Fruit fly (Drosophila melanogaster) whole organism, embryonic: ENCODE data around the gene Ptth.

Experiments used
- B-H1 ChIP-seq: fragments of 200-800 bp; sonication (Bioruptor generic); IDR thresholded peaks from 3 replicates; pipeline ENCODE4 v1.3.6; 2022; ENCODE audit warnings: missing biosample characterization, missing genetic modification characterization
- BtbVII ChIP-seq: fragments of 200-800 bp; sonication (Bioruptor generic); optimal IDR thresholded peaks from 3 replicates; lab custom pipeline; 2017; ENCODE audit warnings: missing biosample characterization, mild to moderate bottlenecking, missing genetic modification characterization
- CG10321 ChIP-seq: fragments of 200-800 bp; sonication (Bioruptor generic); IDR thresholded peaks from 2 replicates; pipeline ENCODE4 v1.3.6; 2022; ENCODE audit warnings: missing biosample characterization, missing genetic modification characterization
- CG10565 ChIP-seq: fragments of 200-800 bp; sonication (Bioruptor generic); optimal IDR thresholded peaks from 3 replicates; lab custom pipeline; 2016; ENCODE audit warnings: missing biosample characterization, mild to moderate bottlenecking, missing genetic modification characterization
- CG10654 ChIP-seq: fragments of 200-800 bp; sonication (Bioruptor generic); optimal IDR thresholded peaks from 2 replicates; lab custom pipeline; 2016; ENCODE audit warnings: missing biosample characterization, missing genetic modification characterization
- CG11398 ChIP-seq: fragments of 200-800 bp; sonication (Bioruptor generic); optimal IDR thresholded peaks from 2 replicates; lab custom pipeline; 2016; ENCODE audit warnings: missing biosample characterization, missing genetic modification characterization
- CG11456 ChIP-seq: fragments of 200-800 bp; sonication (Bioruptor generic); IDR thresholded peaks from 3 replicates; pipeline ENCODE4 v1.3.6; 2022; ENCODE audit warnings: missing biosample characterization, missing genetic modification characterization
- CG11723 ChIP-seq: fragments of 200-800 bp; sonication (Bioruptor generic); optimal IDR thresholded peaks from 2 replicates; lab custom pipeline; 2017; ENCODE audit warnings: missing biosample characterization, mild to moderate bottlenecking, missing genetic modification characterization
- CG12071 ChIP-seq: fragments of 200-800 bp; sonication (Bioruptor generic); optimal IDR thresholded peaks from 3 replicates; lab custom pipeline; 2018; ENCODE audit warnings: missing biosample characterization, mild to moderate bottlenecking, missing genetic modification characterization
- CG13287 ChIP-seq: fragments of 200-800 bp; sonication (Bioruptor generic); IDR thresholded peaks from 2 replicates; pipeline ENCODE4 v1.3.6; 2022; ENCODE audit warnings: missing biosample characterization, missing genetic modification characterization; ENCODE audit not compliant: partially characterized antibody
- CG14014 ChIP-seq: fragments of 200-800 bp; sonication (Bioruptor generic); IDR thresholded peaks from 2 replicates; pipeline ENCODE4 v1.3.6; 2022; ENCODE audit warnings: missing biosample characterization, missing genetic modification characterization
- CG14710 ChIP-seq: fragments of 200-800 bp; sonication (Bioruptor generic); optimal IDR thresholded peaks from 3 replicates; lab custom pipeline; 2019; ENCODE audit warnings: missing biosample characterization, mild to moderate bottlenecking, missing genetic modification characterization, moderate library complexity
- CG3407 ChIP-seq: fragments of 200-800 bp; sonication (Bioruptor generic); optimal IDR thresholded peaks from 2 replicates; lab custom pipeline; 2018; ENCODE audit warnings: missing biosample characterization, mild to moderate bottlenecking, missing genetic modification characterization
- CG34224 ChIP-seq: fragments of 200-800 bp; sonication (Bioruptor generic); IDR thresholded peaks from 3 replicates; pipeline ENCODE4 v1.3.6; 2022; ENCODE audit warnings: missing biosample characterization, missing genetic modification characterization; ENCODE audit not compliant: partially characterized antibody
- CG7556 ChIP-seq: fragments of 200-800 bp; sonication (Bioruptor generic); optimal IDR thresholded peaks from 2 replicates; lab custom pipeline; 2017; ENCODE audit warnings: missing biosample characterization, mild to moderate bottlenecking, missing genetic modification characterization
- CG7745 ChIP-seq: fragments of 200-800 bp; sonication (Bioruptor generic); optimal IDR thresholded peaks from 2 replicates; lab custom pipeline; 2018; ENCODE audit warnings: missing biosample characterization, mild to moderate bottlenecking, missing genetic modification characterization, moderate library complexity
- CTCF ChIP-seq: fragments of 200-800 bp; sonication (Bioruptor generic); optimal IDR thresholded peaks from 2 replicates; lab custom pipeline; 2017; ENCODE audit warnings: missing biosample characterization, mild to moderate bottlenecking, missing genetic modification characterization, moderate library complexity
- Dad ChIP-seq: fragments of 200-800 bp; sonication (Bioruptor generic); optimal IDR thresholded peaks from 3 replicates; lab custom pipeline; 2016; ENCODE audit warnings: missing biosample characterization, missing genetic modification characterization
- Dll ChIP-seq: fragments of 200-800 bp; sonication (Bioruptor generic); IDR thresholded peaks from 4 replicates; pipeline ENCODE4 v1.3.6; 2022; ENCODE audit warnings: missing biosample characterization, missing genetic modification characterization; ENCODE audit not compliant: partially characterized antibody
- Ets97D ChIP-seq: fragments of 200-800 bp; sonication (Bioruptor generic); optimal IDR thresholded peaks from 3 replicates; lab custom pipeline; 2016; ENCODE audit warnings: missing biosample characterization, missing genetic modification characterization
- Fer1 ChIP-seq: fragments of 200-800 bp; sonication (Bioruptor generic); optimal IDR thresholded peaks from 2 replicates; lab custom pipeline; 2017; ENCODE audit warnings: missing biosample characterization, mild to moderate bottlenecking, missing genetic modification characterization
- Hr3 ChIP-seq: fragments of 200-800 bp; sonication (Bioruptor generic); optimal IDR thresholded peaks from 3 replicates; lab custom pipeline; 2016; ENCODE audit warnings: missing biosample characterization, missing genetic modification characterization
- Hsf ChIP-seq: fragments of 200-800 bp; sonication (Bioruptor generic); optimal IDR thresholded peaks from 3 replicates; lab custom pipeline; 2016; ENCODE audit warnings: missing biosample characterization, missing genetic modification characterization
- Mrtf ChIP-seq: fragments of 200-800 bp; sonication (Bioruptor generic); IDR thresholded peaks from 3 replicates; pipeline ENCODE4 v1.3.6; 2022; ENCODE audit warnings: missing biosample characterization, missing genetic modification characterization
- PHDP ChIP-seq: fragments of 200-800 bp; sonication (Bioruptor generic); optimal IDR thresholded peaks from 3 replicates; lab custom pipeline; 2018; ENCODE audit warnings: missing biosample characterization, mild to moderate bottlenecking, missing genetic modification characterization, moderate library complexity
- Ravus ChIP-seq: fragments of 200-800 bp; sonication (Bioruptor generic); IDR thresholded peaks from 2 replicates; pipeline ENCODE4 v1.3.6; 2022; ENCODE audit warnings: missing biosample characterization, missing genetic modification characterization
- Ssrp ChIP-seq: fragments of 200-800 bp; sonication (Bioruptor generic); optimal IDR thresholded peaks from 2 replicates; lab custom pipeline; 2018; ENCODE audit warnings: missing biosample characterization, mild to moderate bottlenecking, missing genetic modification characterization, moderate library complexity
- TFAM ChIP-seq: fragments of 200-800 bp; sonication (Bioruptor generic); optimal IDR thresholded peaks from 2 replicates; lab custom pipeline; 2017; ENCODE audit warnings: missing biosample characterization, missing genetic modification characterization, inconsistent platforms
- Taf1 ChIP-seq: fragments of 200-800 bp; sonication (Bioruptor generic); IDR thresholded peaks from 2 replicates; pipeline ENCODE4 v1.3.6; 2022; ENCODE audit warnings: missing biosample characterization, missing genetic modification characterization
- al ChIP-seq: fragments of 200-800 bp; sonication (Bioruptor generic); IDR thresholded peaks from 2 replicates; pipeline ENCODE4 v1.3.6; 2022; ENCODE audit warnings: missing biosample characterization, missing genetic modification characterization
- ato ChIP-seq: fragments of 200-800 bp; sonication (Bioruptor generic); IDR thresholded peaks from 2 replicates; pipeline ENCODE4 v1.3.6; 2022; ENCODE audit warnings: missing biosample characterization, missing genetic modification characterization; ENCODE audit not compliant: partially characterized antibody
- bcd ChIP-seq: fragments of 200-800 bp; sonication (Bioruptor generic); optimal IDR thresholded peaks from 2 replicates; lab custom pipeline; 2017; ENCODE audit warnings: missing biosample characterization, mild to moderate bottlenecking, missing genetic modification characterization
- chif ChIP-seq, 2 experiments: fragments of 200-800 bp; sonication (Bioruptor generic); optimal IDR thresholded peaks; 3 replicates each; lab custom pipeline; 2016; ENCODE audit warnings: missing biosample characterization in 2 of 2, missing genetic modification characterization in 2 of 2
- crp ChIP-seq, 2 experiments: fragments of 200-800 bp; sonication (Bioruptor generic); optimal IDR thresholded peaks; 2 replicates in 1 of 2; 3 replicates in 1 of 2; lab custom pipeline; 2017; ENCODE audit warnings: missing biosample characterization in 2 of 2, missing genetic modification characterization in 2 of 2, mild to moderate bottlenecking in 1 of 2, moderate library complexity in 1 of 2
- jing ChIP-seq: fragments of 200-800 bp; sonication (Bioruptor generic); optimal IDR thresholded peaks from 2 replicates; lab custom pipeline; 2018; ENCODE audit warnings: missing biosample characterization, mild to moderate bottlenecking, missing genetic modification characterization
- jumu ChIP-seq: fragments of 200-800 bp; sonication (Bioruptor generic); optimal IDR thresholded peaks from 3 replicates; lab custom pipeline; 2016; ENCODE audit warnings: missing biosample characterization, missing genetic modification characterization
- kni ChIP-seq: fragments of 200-800 bp; sonication (Bioruptor generic); optimal IDR thresholded peaks from 3 replicates; lab custom pipeline; 2017; ENCODE audit warnings: mild to moderate bottlenecking, missing biosample characterization, missing genetic modification reagents, missing genetic modification characterization
- odd ChIP-seq: fragments of 200-800 bp; sonication (Bioruptor generic); optimal IDR thresholded peaks from 2 replicates; lab custom pipeline; 2017; ENCODE audit warnings: missing biosample characterization, mild to moderate bottlenecking, missing genetic modification characterization
- org-1 ChIP-seq: fragments of 200-800 bp; sonication (Bioruptor generic); optimal IDR thresholded peaks from 2 replicates; lab custom pipeline; 2017; ENCODE audit warnings: missing biosample characterization, missing genetic modification characterization
- pho ChIP-seq: fragments of 200-800 bp; sonication (Bioruptor generic); optimal IDR thresholded peaks from 2 replicates; lab custom pipeline; 2016; ENCODE audit warnings: missing biosample characterization, missing genetic modification characterization
- repo ChIP-seq: fragments of 200-800 bp; sonication (Bioruptor generic); optimal IDR thresholded peaks from 2 replicates; lab custom pipeline; 2016; ENCODE audit warnings: missing biosample characterization, missing genetic modification characterization
- scrt ChIP-seq: fragments of 200-800 bp; sonication (Bioruptor generic); optimal IDR thresholded peaks from 2 replicates; lab custom pipeline; 2018; ENCODE audit warnings: missing biosample characterization, mild to moderate bottlenecking, missing genetic modification characterization, moderate library complexity
- shn ChIP-seq: fragments of 200-800 bp; sonication (Bioruptor generic); optimal IDR thresholded peaks from 3 replicates; lab custom pipeline; 2016; ENCODE audit warnings: missing biosample characterization, missing genetic modification characterization
- sim ChIP-seq: fragments of 200-800 bp; sonication (Bioruptor generic); IDR thresholded peaks from 2 replicates; pipeline ENCODE4 v1.3.6; 2022; ENCODE audit warnings: missing biosample characterization, missing genetic modification characterization
- sima ChIP-seq: fragments of 200-800 bp; sonication (Bioruptor generic); optimal IDR thresholded peaks from 2 replicates; lab custom pipeline; 2016; ENCODE audit warnings: missing biosample characterization, missing genetic modification characterization
- sob ChIP-seq: fragments of 200-800 bp; sonication (Bioruptor generic); IDR thresholded peaks from 2 replicates; pipeline ENCODE4 v1.3.6; 2022; ENCODE audit warnings: missing biosample characterization, missing genetic modification characterization
- sr ChIP-seq: fragments of 200-800 bp; sonication (Bioruptor generic); IDR thresholded peaks from 3 replicates; pipeline ENCODE4 v1.3.6; 2022; ENCODE audit warnings: missing biosample characterization, missing genetic modification characterization
- stwl ChIP-seq: fragments of 200-800 bp; sonication (Bioruptor generic); optimal IDR thresholded peaks from 3 replicates; lab custom pipeline; 2018; ENCODE audit warnings: missing biosample characterization, mild to moderate bottlenecking, missing genetic modification characterization, moderate library complexity
- tx ChIP-seq: fragments of 200-800 bp; sonication (Bioruptor generic); optimal IDR thresholded peaks from 2 replicates; lab custom pipeline; 2016; ENCODE audit warnings: missing biosample characterization, missing genetic modification characterization
- usp ChIP-seq: fragments of >200 bp; optimal IDR thresholded peaks from 2 replicates; lab custom pipeline; 2017; ENCODE audit warnings: missing biosample characterization, missing genetic modification characterization
- wek ChIP-seq: fragments of 200-800 bp; sonication (Bioruptor generic); optimal IDR thresholded peaks from 3 replicates; lab custom pipeline; 2018; ENCODE audit warnings: missing biosample characterization, mild to moderate bottlenecking, missing genetic modification characterization, moderate library complexity
- zen2 ChIP-seq: fragments of 200-800 bp; sonication (Bioruptor generic); IDR thresholded peaks from 3 replicates; pipeline ENCODE4 v1.3.6; 2022; ENCODE audit warnings: missing biosample characterization, missing genetic modification characterization; ENCODE audit not compliant: partially characterized antibody

The Ptth gene

DNA sequence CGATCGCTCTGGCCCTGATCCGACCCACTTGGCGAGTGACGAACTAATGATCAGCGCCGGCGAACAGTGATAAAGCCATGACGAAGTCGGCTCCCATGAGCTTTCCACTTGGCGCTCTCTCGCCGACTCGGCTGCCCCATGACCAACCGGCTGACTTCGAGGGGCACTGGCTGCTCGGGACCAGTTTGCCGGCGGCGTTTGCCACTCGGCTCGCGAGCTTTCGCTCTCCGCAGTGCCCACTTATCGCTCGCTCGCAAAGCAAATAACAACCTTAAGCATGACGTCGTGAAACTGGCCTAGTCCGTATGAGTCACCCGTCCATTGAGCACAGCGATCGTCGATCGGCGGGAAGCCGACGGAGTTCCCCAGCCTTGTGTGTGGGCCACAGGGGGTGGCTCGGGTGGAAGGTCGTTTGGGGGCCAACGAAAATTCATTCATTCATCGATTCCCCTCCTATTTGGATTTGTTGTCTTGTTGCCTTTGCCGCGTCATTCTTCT is 24.2 kb downstream of the Ptth start, which contains the start of gene Ets21C (continued):
- TF ChIP-seq B-H1 (GFP tag; lab: Robert Waterston, UW) (no peak), Hr3 (GFP tag; lab: Kevin White, UChicago) (no peak), CG3407 (no peak), CG34224 (GFP tag; lab: Robert Waterston, UW) (no peak), org-1 (peak; percentile 16), CG11456 (GFP tag; lab: Robert Waterston, UW) (no peak), Dad (GFP tag; lab: Kevin White, UChicago) (no peak), CG7745 (no peak), Ravus (no peak), CG13287 (GFP tag; lab: Robert Waterston, UW) (peak; percentile 65), jing (no peak), Hsf (GFP tag; lab: Kevin White, UChicago) (no peak), CG12071 (GFP tag; lab: Kevin White, UChicago) (peak; percentile 53), CG10654 (GFP tag; lab: Kevin White, UChicago) (no peak), Ets97D (GFP tag; lab: Kevin White, UChicago) (no peak), CG14710 (tag; lab: Kevin White, UChicago) (no peak), tx (GFP tag; lab: Kevin White, UChicago) (no peak), sima (GFP tag; lab: Kevin White, UChicago) (no peak), pho (GFP tag; lab: Kevin White, UChicago) (no peak), CTCF (GFP tag; lab: Kevin White, UChicago) (no peak), CG10321 (no peak), crp (GFP tag; optimal IDR thresholded peaks at IDR 0.05; lab: Kevin White, UChicago) (no peak), CG7556 (no peak), zen2 (GFP tag; lab: Robert Waterston, UW) (peak; percentile 43; the same call in 1 of the 3 replicates), sob (GFP tag; lab: Robert Waterston, UW) (no peak; the same call in 1 of the 2 replicates), BtbVII (GFP tag; lab: Kevin White, UChicago) (peak; percentile 90), sim (GFP tag; lab: Robert Waterston, UW) (no peak), Taf1 (no peak), CG10565 (GFP tag; lab: Kevin White, UChicago) (no peak), kni (GFP tag; lab: Kevin White, UChicago) (peak; percentile 36), al (GFP tag; lab: Robert Waterston, UW) (no peak), Ssrp (tag; lab: Kevin White, UChicago) (no peak), usp (GFP tag; lab: Kevin White, UChicago) (no peak), shn (GFP tag; lab: Kevin White, UChicago) (peak; percentile 97), Fer1 (GFP tag; lab: Kevin White, UChicago) (peak; percentile 70), jumu (no peak), CG14014 (no peak), TFAM (no peak), Mrtf (GFP tag; lab: Robert Waterston, UW) (no peak), CG11723 (GFP tag; lab: Kevin White, UChicago) (no peak), CG11398 (GFP tag; lab: Kevin White, UChicago) (no peak), odd (no peak), chif (GFP tag; optimal IDR thresholded peaks at IDR 0.05; lab: Kevin White, UChicago) (no peak), repo (GFP tag; lab: Kevin White, UChicago) (no peak), sr (GFP tag; lab: Robert Waterston, UW) (0 out of 3 replicates have a peak, but pooled peaks have one; percentile 4), Dll (GFP tag; lab: Robert Waterston, UW) (0 out of 4 replicates have a peak, but pooled peaks have one; percentile 42), PHDP (tag; lab: Kevin White, UChicago) (no peak), scrt (GFP tag; lab: Kevin White, UChicago) (no peak), stwl (no peak), ato (GFP tag; lab: Robert Waterston, UW) (no peak), wek (GFP tag; lab: Kevin White, UChicago) (no peak), bcd (no peak)
